Worm (Caenorhabditis elegans) whole organism, young adult: Measurements from ENCODE around the gene eat-6.

Experiments
- C17E4.6 ChIP-seq: fragments of 200-800 bp; sonication (Bioruptor generic); IDR thresholded peaks from 2 replicates; pipeline ENCODE4 v1.3.6; 2022; ENCODE audit warnings: missing genetic modification reagents, missing genetic modification characterization, missing compliant biosample characterization
- D2030.7 ChIP-seq: fragments of 200-800 bp; sonication (Bioruptor generic); IDR thresholded peaks from 2 replicates; pipeline ENCODE4 v1.3.6; 2022; ENCODE audit warnings: missing genetic modification reagents, missing genetic modification characterization, missing compliant biosample characterization
- ama-1 ChIP-seq, 3 experiments: fragments of 150-350 bp in 1 of 3; sonication (generic microtip) in 2 of 3; optimal IDR thresholded peaks; 2 replicates each; lab custom pipeline; 2014 to 2018; ENCODE audit warnings: missing biosample characterization in 2 of 3, missing genetic modification characterization in 2 of 3, missing genetic modification reagents in 2 of 3
- athp-1 ChIP-seq: sonication (generic microtip); optimal IDR thresholded peaks from 2 replicates; lab custom pipeline; 2017; ENCODE audit warnings: mild to moderate bottlenecking, missing genetic modification characterization, missing compliant biosample characterization
- dpl-1 ChIP-seq: fragments of 150-350 bp; optimal IDR thresholded peaks from 2 replicates; lab custom pipeline; 2014; ENCODE audit warnings: missing biosample characterization, missing genetic modification reagents, missing genetic modification characterization
- lsl-1 ChIP-seq: fragments of 200-800 bp; sonication (Bioruptor generic); optimal IDR thresholded peaks from 2 replicates; lab custom pipeline; 2018; ENCODE audit warnings: mild to moderate bottlenecking, missing genetic modification characterization, moderate library complexity, missing compliant biosample characterization
- snpc-1.3 ChIP-seq: sonication (generic microtip); optimal IDR thresholded peaks from 2 replicates; lab custom pipeline; 2017; ENCODE audit warnings: missing genetic modification characterization, mild to moderate bottlenecking, missing compliant biosample characterization, antibody characterized with exemption, moderate library complexity, missing genotype, missing genetic modification reagents; ENCODE audit not compliant: insufficient read depth
- tlf-1 ChIP-seq: fragments of 200-800 bp; sonication (Bioruptor generic); optimal IDR thresholded peaks from 2 replicates; lab custom pipeline; 2018; ENCODE audit warnings: mild to moderate bottlenecking, missing genetic modification characterization, missing compliant biosample characterization

- TF ChIP-seq snpc-1.3 (no peak), ama-1 (optimal IDR thresholded peaks at IDR 0.05; lab: Kevin White, UChicago) (no peak), ama-1 (GFP tag; optimal IDR thresholded peaks at IDR 0.05; lab: Kevin White, UChicago) (no peak), dpl-1 (GFP tag; lab: Kevin White, UChicago) (no peak), lsl-1 (GFP tag; lab: Kevin White, UChicago) (no peak), athp-1 (tag; lab: Kevin White, UChicago) (no peak), tlf-1 (GFP tag; lab: Kevin White, UChicago) (no peak), D2030.7 (GFP tag; lab: Robert Waterston, UW) (no peak), C17E4.6 (GFP tag; lab: Robert Waterston, UW) (no peak)
Measured at ce11 chrV:13114552-13115237, 15.1 kb downstream of the eat-6 start.
